Worm (Caenorhabditis elegans): Measurements from ENCODE around the gene idpp-6.

The idpp-6 gene

ce11 chrX:6745515-6745914 lies 37.4 kb upstream of the idpp-6 start (continued):
- TF ChIP-seq nhr-20 (tag; optimal IDR thresholded peaks at IDR 0.05) (peak; percentile 46), nhr-11 (tag; optimal IDR thresholded peaks at IDR 0.05) (no peak)

- TF ChIP-seq nhr-77 (tag; optimal IDR thresholded peaks at IDR 0.05) (no peak), lin-14 (GFP tag; optimal IDR thresholded peaks at IDR 0.05) (peak; percentile 28), nhr-84 (tag; optimal IDR thresholded peaks at IDR 0.05) (no peak), nhr-85 (tag) (peak; percentile 68), grh-1 (GFP tag; IDR thresholded peaks at IDR 0.05) (no peak), nhr-71 (tag; optimal IDR thresholded peaks at IDR 0.05) (peak; percentile 29), tlp-1 (tag; optimal IDR thresholded peaks at IDR 0.05) (no peak), alr-1 (tag; optimal IDR thresholded peaks at IDR 0.05; ENCODE audit: borderline replicate concordance) (no peak), blmp-1 (tag; optimal IDR thresholded peaks at IDR 0.05) (peak; percentile 2), unc-98 (GFP tag; IDR thresholded peaks at IDR 0.05) (no peak), dsc-1 (tag; optimal IDR thresholded peaks at IDR 0.05) (no peak), egl-27 (tag; optimal IDR thresholded peaks at IDR 0.05) (no peak)
Observed at ce11 chrX:6746849-6747248, 36.1 kb upstream of the idpp-6 start.

DNA sequence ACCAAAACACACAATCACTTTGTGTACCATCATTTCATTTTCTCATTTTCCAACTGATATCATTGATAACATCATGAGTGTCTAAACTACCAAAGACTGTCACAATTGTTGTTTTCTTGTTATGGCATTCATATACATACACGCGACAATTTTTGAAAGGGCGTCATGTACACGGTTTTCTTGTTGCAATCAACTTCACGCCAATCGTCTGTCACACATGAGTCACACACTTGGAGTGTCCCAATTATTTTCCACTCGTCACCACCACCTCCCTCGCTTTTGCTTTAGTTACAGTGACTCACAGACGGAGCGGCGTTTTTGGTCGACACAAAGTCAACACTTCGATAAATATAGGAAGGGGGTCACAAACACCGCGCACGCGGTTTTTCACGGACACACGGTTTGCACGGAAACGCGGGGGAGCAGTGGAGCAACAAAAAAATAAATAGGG lies 35.0 kb upstream of the idpp-6 start:
- TF ChIP-seq lin-13 (GFP tag; optimal IDR thresholded peaks at IDR 0.05): no peak
- no peak for TF ChIP-seq nhr-28 (tag; optimal IDR thresholded peaks at IDR 0.05)
- no peak for TF ChIP-seq nhr-84 (tag; optimal IDR thresholded peaks at IDR 0.05)
- TF ChIP-seq mab-9 (GFP tag; IDR thresholded peaks at IDR 0.05): no peak
- TF ChIP-seq nhr-20 (tag; optimal IDR thresholded peaks at IDR 0.05): peak; percentile 54
- no peak for TF ChIP-seq isw-1 (GFP tag; IDR thresholded peaks at IDR 0.05)
- peak; percentile 49 for TF ChIP-seq lin-14 (GFP tag; optimal IDR thresholded peaks at IDR 0.05)
- peak; percentile 33 for TF ChIP-seq snu-23 (GFP tag; optimal IDR thresholded peaks at IDR 0.05)
- no peak for TF ChIP-seq ama-1 (optimal IDR thresholded peaks at IDR 0.05)
- TF ChIP-seq jun-1 (tag; optimal IDR thresholded peaks at IDR 0.05): peak; percentile 51
- TF ChIP-seq unc-62 (GFP tag; optimal IDR thresholded peaks at IDR 0.05): no peak
- TF ChIP-seq nhr-12 (tag; optimal IDR thresholded peaks at IDR 0.05): no peak
- peak; percentile 2 for TF ChIP-seq blmp-1 (tag; optimal IDR thresholded peaks at IDR 0.05)
- no peak for TF ChIP-seq swsn-7 (tag; optimal IDR thresholded peaks at IDR 0.05)
- peak; percentile 41 for TF ChIP-seq nhr-90 (tag; optimal IDR thresholded peaks at IDR 0.05; ENCODE audit: poor library complexity)
- peak; percentile 59 for TF ChIP-seq elt-2 (tag; optimal IDR thresholded peaks at IDR 0.05)
- TF ChIP-seq grh-1 (GFP tag; IDR thresholded peaks at IDR 0.05): no peak
- no peak for TF ChIP-seq ceh-63 (GFP tag; optimal IDR thresholded peaks at IDR 0.05)
- peak; percentile 44 for TF ChIP-seq nhr-19 (GFP tag; conservative IDR thresholded peaks at IDR 0.05)
- no peak for TF ChIP-seq sox-4 (tag; optimal IDR thresholded peaks at IDR 0.05)
- TF ChIP-seq mef-2 (tag; optimal IDR thresholded peaks at IDR 0.05): no peak
- peak in 2 of 6 experiments; percentile 13 to 37 for TF ChIP-seq elt-3 (tag; optimal IDR thresholded peaks at IDR 0.05)
- TF ChIP-seq nhr-47 (tag; optimal IDR thresholded peaks at IDR 0.05): no peak
- TF ChIP-seq sup-37 (GFP tag; optimal IDR thresholded peaks at IDR 0.05): no peak
- no peak for TF ChIP-seq nhr-11 (tag; optimal IDR thresholded peaks at IDR 0.05)
- TF ChIP-seq lin-15B (tag; optimal IDR thresholded peaks at IDR 0.05): no peak
- TF ChIP-seq zip-4 (GFP tag; optimal IDR thresholded peaks at IDR 0.05): no peak
- TF ChIP-seq C34B4.2 (tag; optimal IDR thresholded peaks at IDR 0.05): no peak
- TF ChIP-seq nhr-71 (tag; optimal IDR thresholded peaks at IDR 0.05): peak; percentile 77
- no peak for TF ChIP-seq snpc-4 (tag; optimal IDR thresholded peaks at IDR 0.05)
- 0 out of 2 replicates have a peak, but pooled peaks have one; percentile 11 for TF ChIP-seq ets-5 (GFP tag; IDR thresholded peaks at IDR 0.05)
- TF ChIP-seq lir-3 (tag; optimal IDR thresholded peaks at IDR 0.05; ENCODE audit: poor library complexity): no peak
- TF ChIP-seq ces-1 (GFP tag; optimal IDR thresholded peaks at IDR 0.05): no peak
- no peak for TF ChIP-seq aha-1 (tag; optimal IDR thresholded peaks at IDR 0.05)
- TF ChIP-seq tlp-1 (tag; optimal IDR thresholded peaks at IDR 0.05): no peak
- peak; percentile 10 for TF ChIP-seq mep-1 (tag; optimal IDR thresholded peaks at IDR 0.05)
- no peak for TF ChIP-seq nhr-77 (tag; optimal IDR thresholded peaks at IDR 0.05)
- TF ChIP-seq nhr-237 (tag; optimal IDR thresholded peaks at IDR 0.05): no peak
- no peak for TF ChIP-seq efl-1 (optimal IDR thresholded peaks at IDR 0.05)
- peak in 1 of 2 experiments; percentile 64 for TF ChIP-seq efl-1 (GFP tag; optimal IDR thresholded peaks at IDR 0.05 in 1 of 2)
- TF ChIP-seq nhr-85 (tag): no peak
- TF ChIP-seq tbx-2 (tag; optimal IDR thresholded peaks at IDR 0.05): peak; percentile 22
- no peak for TF ChIP-seq irx-1 (tag; optimal IDR thresholded peaks at IDR 0.05)
- TF ChIP-seq pax-3 (tag; optimal IDR thresholded peaks at IDR 0.05): no peak
- no peak for TF ChIP-seq unc-130 (tag; optimal IDR thresholded peaks at IDR 0.05)
